Worm (Caenorhabditis elegans) whole organism, mixed stage, embryonic: ENCODE data around the gene D1046.2.

ENCODE experiments used
- blmp-1 ChIP-seq: fragments of 150-350 bp; optimal IDR thresholded peaks from 2 replicates; lab custom pipeline; 2014; ENCODE audit warnings: missing biosample characterization, missing genetic modification characterization
- cnd-1 ChIP-seq: fragments of 200-800 bp; sonication (Bioruptor generic); optimal IDR thresholded peaks from 2 replicates; lab custom pipeline; 2018; ENCODE audit warnings: mild to moderate bottlenecking, missing genetic modification characterization, missing compliant biosample characterization
- elt-1 ChIP-seq: sonication (generic microtip); optimal IDR thresholded peaks from 2 replicates; lab custom pipeline; 2017; ENCODE audit warnings: missing genetic modification characterization, mild to moderate bottlenecking, missing compliant biosample characterization, antibody characterized with exemption, moderate library complexity, borderline replicate concordance; ENCODE audit not compliant: insufficient read depth
- elt-3 ChIP-seq: fragments of 150-350 bp; optimal IDR thresholded peaks from 2 replicates; lab custom pipeline; 2014; ENCODE audit warnings: missing biosample characterization, missing genetic modification characterization
- lsy-2 ChIP-seq: fragments of 150-350 bp; optimal IDR thresholded peaks from 2 replicates; lab custom pipeline; 2014; ENCODE audit warnings: missing biosample characterization, missing genetic modification characterization
- nhr-237 ChIP-seq: fragments of 150-350 bp; optimal IDR thresholded peaks from 2 replicates; lab custom pipeline; 2014; ENCODE audit warnings: missing biosample characterization, missing genetic modification characterization
- nhr-28 ChIP-seq: fragments of 150-350 bp; optimal IDR thresholded peaks from 2 replicates; lab custom pipeline; 2014; ENCODE audit warnings: missing biosample characterization, missing genetic modification characterization
- pha-4 ChIP-seq: fragments of 150-350 bp; optimal IDR thresholded peaks from 2 replicates; lab custom pipeline; 2018; ENCODE audit warnings: missing biosample characterization, missing genetic modification reagents, missing genetic modification characterization
- snpc-4 ChIP-seq: fragments of 150-350 bp; optimal IDR thresholded peaks from 2 replicates; lab custom pipeline; 2014; ENCODE audit warnings: missing biosample characterization, missing genetic modification characterization
- sptf-1 ChIP-seq: sonication (generic microtip); optimal IDR thresholded peaks from 2 replicates; lab custom pipeline; 2017; ENCODE audit warnings: mild to moderate bottlenecking, missing genetic modification characterization, moderate library complexity, missing compliant biosample characterization
- unc-62 ChIP-seq: fragments of 150-350 bp; optimal IDR thresholded peaks from 2 replicates; lab custom pipeline; 2014; ENCODE audit warnings: missing biosample characterization, missing genetic modification reagents, missing genetic modification characterization

DNA sequence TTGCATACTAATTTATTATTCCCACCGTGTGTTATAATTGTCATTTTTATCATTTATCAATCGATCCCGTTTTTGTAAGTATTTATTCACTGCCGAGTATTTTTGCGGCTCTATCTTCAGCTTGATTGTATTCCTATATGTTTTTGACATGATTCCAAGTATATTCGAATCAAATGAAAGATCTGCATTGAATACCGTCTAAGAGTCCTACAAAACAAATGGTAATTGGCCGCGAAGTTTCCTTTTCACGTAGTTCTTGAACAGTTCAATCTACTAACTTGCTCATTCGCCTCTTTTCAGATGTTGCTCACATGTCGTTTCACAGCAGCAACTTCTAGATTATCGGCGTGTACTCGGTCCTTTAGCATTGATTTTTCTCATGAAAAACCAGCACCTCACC lies 33.3 kb downstream of the D1046.2 start, which contains the start of gene C27B7.2:
- no peak for TF ChIP-seq elt-1
- TF ChIP-seq sptf-1 (tag; lab: Kevin White, UChicago) = no peak
- TF ChIP-seq cnd-1 (tag; lab: Kevin White, UChicago) = no peak
- no peak for TF ChIP-seq snpc-4 (tag; lab: Kevin White, UChicago)
- TF ChIP-seq pha-4 (tag; lab: Kevin White, UChicago) = no peak
- TF ChIP-seq nhr-237 (tag; lab: Kevin White, UChicago) = no peak
- TF ChIP-seq blmp-1 (tag; lab: Kevin White, UChicago) = no peak
- no peak for TF ChIP-seq unc-62 (GFP tag; lab: Kevin White, UChicago)
- no peak for TF ChIP-seq nhr-28 (tag; lab: Kevin White, UChicago)
- TF ChIP-seq lsy-2 (tag; lab: Kevin White, UChicago) = no peak
- TF ChIP-seq elt-3 (tag; lab: Kevin White, UChicago) = no peak
